Worm (Caenorhabditis elegans) whole organism, L2 larva: ENCODE measurements around the gene srd-3.

ENCODE experiments used
- F13H6.1 ChIP-seq: sonication (generic microtip); optimal IDR thresholded peaks from 2 replicates; lab custom pipeline; 2016; ENCODE audit warnings: missing genetic modification characterization, missing compliant biosample characterization
- R02D3.7 ChIP-seq: fragments of 150-350 bp; optimal IDR thresholded peaks from 2 replicates; lab custom pipeline; 2014; ENCODE audit warnings: missing biosample characterization, missing genetic modification characterization
- alr-1 ChIP-seq: fragments of 150-350 bp; optimal IDR thresholded peaks from 2 replicates; lab custom pipeline; 2014; ENCODE audit warnings: missing biosample characterization, missing genetic modification characterization
- ceh-16 ChIP-seq: fragments of 150-350 bp; optimal IDR thresholded peaks from 2 replicates; lab custom pipeline; 2014; ENCODE audit warnings: missing biosample characterization, missing genetic modification characterization
- ceh-82 ChIP-seq: fragments of 150-350 bp; optimal IDR thresholded peaks from 2 replicates; lab custom pipeline; 2014; ENCODE audit warnings: missing biosample characterization, missing genetic modification characterization
- crh-2 ChIP-seq: sonication (generic microtip); optimal IDR thresholded peaks from 2 replicates; lab custom pipeline; 2017; ENCODE audit warnings: missing biosample characterization, missing genetic modification characterization
- dmd-4 ChIP-seq: sonication (generic microtip); optimal IDR thresholded peaks from 2 replicates; lab custom pipeline; 2017; ENCODE audit warnings: missing biosample characterization, missing genetic modification characterization
- elt-1 ChIP-seq: fragments of 150-350 bp; optimal IDR thresholded peaks from 2 replicates; lab custom pipeline; 2014; ENCODE audit warnings: missing biosample characterization, missing genetic modification characterization
- elt-3 ChIP-seq: sonication (generic microtip); optimal IDR thresholded peaks from 2 replicates; lab custom pipeline; 2017; ENCODE audit warnings: missing biosample characterization, missing genetic modification characterization
- gmeb-1 ChIP-seq: fragments of 150-350 bp; optimal IDR thresholded peaks from 2 replicates; lab custom pipeline; 2014; ENCODE audit warnings: missing biosample characterization, missing genetic modification characterization
- lin-11 ChIP-seq: fragments of 150-350 bp; sonication (generic microtip); optimal IDR thresholded peaks from 2 replicates; lab custom pipeline; 2014; ENCODE audit warnings: missing biosample characterization, missing genetic modification characterization, inconsistent platforms, mixed read lengths
- lin-13 ChIP-seq: fragments of 150-350 bp; optimal IDR thresholded peaks from 2 replicates; lab custom pipeline; 2014; ENCODE audit warnings: missing biosample characterization, missing genetic modification reagents, missing genetic modification characterization
- lin-39 ChIP-seq: fragments of 150-350 bp; optimal IDR thresholded peaks from 2 replicates; lab custom pipeline; 2014; ENCODE audit warnings: missing biosample characterization, missing genetic modification reagents, missing genetic modification characterization
- lsy-2 ChIP-seq, 2 experiments: fragments of 150-350 bp in 1 of 2; sonication (generic microtip) in 1 of 2; optimal IDR thresholded peaks; 2 replicates each; lab custom pipeline; 2014 to 2017; ENCODE audit warnings: missing biosample characterization in 2 of 2, missing genetic modification characterization in 2 of 2
- mab-5 ChIP-seq: fragments of 150-350 bp; optimal IDR thresholded peaks from 2 replicates; lab custom pipeline; 2014; ENCODE audit warnings: missing biosample characterization, missing genetic modification characterization
- mbf-1 ChIP-seq: sonication (generic microtip); optimal IDR thresholded peaks from 2 replicates; lab custom pipeline; 2017; ENCODE audit warnings: missing biosample characterization, missing genetic modification characterization
- mdl-1 ChIP-seq, 2 experiments: fragments of 150-350 bp in 1 of 2; sonication (generic microtip) in 1 of 2; optimal IDR thresholded peaks; 2 replicates each; lab custom pipeline; 2017; ENCODE audit warnings: missing biosample characterization in 2 of 2, missing genetic modification characterization in 2 of 2
- nhr-10 ChIP-seq: sonication (generic microtip); optimal IDR thresholded peaks from 2 replicates; lab custom pipeline; 2017; ENCODE audit warnings: missing biosample characterization, missing genetic modification characterization
- nhr-12 ChIP-seq: fragments of 150-350 bp; optimal IDR thresholded peaks from 2 replicates; lab custom pipeline; 2014; ENCODE audit warnings: missing biosample characterization, missing genetic modification characterization
- nhr-129 ChIP-seq: fragments of 150-350 bp; optimal IDR thresholded peaks from 2 replicates; lab custom pipeline; 2014; ENCODE audit warnings: missing biosample characterization, missing genetic modification characterization
- nhr-23 ChIP-seq: fragments of 150-350 bp; optimal IDR thresholded peaks from 2 replicates; lab custom pipeline; 2014; ENCODE audit warnings: missing biosample characterization, missing genetic modification reagents, missing genetic modification characterization
- nhr-237 ChIP-seq: fragments of 150-350 bp; optimal IDR thresholded peaks from 2 replicates; lab custom pipeline; 2014; ENCODE audit warnings: missing biosample characterization, missing genetic modification characterization
- nhr-6 ChIP-seq: fragments of 150-350 bp; optimal IDR thresholded peaks from 2 replicates; lab custom pipeline; 2014; ENCODE audit warnings: missing biosample characterization, missing genetic modification characterization
- nhr-77 ChIP-seq: fragments of 150-350 bp; optimal IDR thresholded peaks from 2 replicates; lab custom pipeline; 2014; ENCODE audit warnings: missing biosample characterization, missing genetic modification characterization
- skn-1 ChIP-seq: sonication (generic microtip); optimal IDR thresholded peaks from 2 replicates; lab custom pipeline; 2017; ENCODE audit warnings: missing biosample characterization, missing genetic modification characterization
- sma-3 ChIP-seq: sonication (generic microtip); optimal IDR thresholded peaks from 2 replicates; lab custom pipeline; 2016; ENCODE audit warnings: missing genetic modification reagents, missing genetic modification characterization, missing compliant biosample characterization
- snpc-4 ChIP-seq: fragments of 150-350 bp; optimal IDR thresholded peaks from 2 replicates; lab custom pipeline; 2014; ENCODE audit warnings: missing biosample characterization, missing genetic modification characterization
- unc-39 ChIP-seq: fragments of 150-350 bp; optimal IDR thresholded peaks from 2 replicates; lab custom pipeline; 2014; ENCODE audit warnings: missing biosample characterization, missing genetic modification characterization
- unc-55 ChIP-seq: fragments of 150-350 bp; sonication (generic microtip); optimal IDR thresholded peaks from 3 replicates; lab custom pipeline; 2014; ENCODE audit warnings: missing biosample characterization, missing genetic modification reagents, missing genetic modification characterization
- unc-62 ChIP-seq: fragments of 150-350 bp; optimal IDR thresholded peaks from 2 replicates; lab custom pipeline; 2014; ENCODE audit warnings: missing biosample characterization, missing genetic modification reagents, missing genetic modification characterization
- zag-1 ChIP-seq: fragments of 150-350 bp; optimal IDR thresholded peaks from 2 replicates; lab custom pipeline; 2014; ENCODE audit warnings: missing biosample characterization, missing genetic modification characterization
- ztf-1 ChIP-seq: fragments of 200-800 bp; sonication (Bioruptor generic); conservative IDR thresholded peaks from 2 replicates; pipeline ENCODE4 v1.3.6; 2022; ENCODE audit warnings: missing genetic modification characterization, missing compliant biosample characterization

srd-3 gene

DNA sequence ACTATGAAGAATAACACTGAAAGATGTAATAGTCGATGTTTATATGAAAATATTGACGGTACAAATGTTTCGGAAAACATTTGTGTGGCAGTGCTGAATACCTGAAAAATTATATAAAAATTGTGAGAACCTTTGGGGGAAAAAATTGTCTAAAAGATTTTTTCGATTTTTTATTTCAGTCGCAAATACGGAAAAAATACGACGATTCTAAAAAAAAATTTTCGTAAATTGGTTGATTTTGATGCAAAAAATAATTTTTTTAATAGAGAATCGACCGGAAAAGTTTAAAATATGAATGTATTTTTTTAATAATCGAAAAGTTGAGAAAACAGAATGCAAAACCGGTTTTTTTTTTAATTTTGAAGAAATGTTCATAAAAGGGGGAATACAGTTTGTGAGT is 33.7 kb downstream of the srd-3 start, which contains the start of gene C50D2.7:
Gene C50D2.7 (minus strand): TSS at position 101 of the 400 bp plus-strand sequence.
- no peak for TF ChIP-seq skn-1
- TF ChIP-seq nhr-6 (tag; lab: Kevin White, UChicago), result no peak
- no peak for TF ChIP-seq lin-39 (tag; lab: Kevin White, UChicago)
- TF ChIP-seq lin-13, result no peak
- no peak for TF ChIP-seq alr-1 (tag; lab: Kevin White, UChicago)
- no peak for TF ChIP-seq zag-1 (tag; lab: Kevin White, UChicago)
- no peak for TF ChIP-seq nhr-12 (tag; lab: Kevin White, UChicago)
- TF ChIP-seq sma-3 (GFP tag; lab: Kevin White, UChicago), result no peak
- no peak for TF ChIP-seq elt-3 (tag; lab: Kevin White, UChicago)
- no peak for TF ChIP-seq nhr-23 (tag; lab: Kevin White, UChicago)
- TF ChIP-seq mab-5, result no peak

DNA sequence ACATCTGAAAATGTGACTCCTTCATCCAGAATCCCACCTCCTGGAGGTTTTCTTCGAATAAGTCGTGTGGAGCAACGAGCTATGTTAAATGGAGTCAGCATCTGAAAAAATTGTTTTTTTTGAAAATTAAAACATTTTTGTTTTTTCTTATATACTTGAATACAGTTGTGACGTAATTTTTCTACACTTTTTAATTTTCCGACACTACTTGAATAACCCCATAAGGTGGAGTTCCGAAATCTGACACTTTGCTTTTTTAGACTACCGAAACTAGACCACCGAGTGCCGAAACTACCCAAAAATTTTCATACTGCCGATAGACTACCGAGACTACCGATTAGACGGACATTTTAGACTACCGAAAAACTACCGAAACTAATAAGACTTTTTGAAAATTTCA is 37.4 kb downstream of the srd-3 start, which contains the start of gene mcat-1:
Gene mcat-1 (minus strand): TSS at position 101 of the 400 bp plus-strand sequence.
- TF ChIP-seq nhr-10 (tag; lab: Kevin White, UChicago), result no peak
- TF ChIP-seq ceh-82 (tag; lab: Kevin White, UChicago), result no peak
- no peak for TF ChIP-seq unc-39 (tag; lab: Kevin White, UChicago)
- no peak for TF ChIP-seq snpc-4 (tag; lab: Kevin White, UChicago)
- TF ChIP-seq zag-1 (tag; lab: Kevin White, UChicago), result no peak
- TF ChIP-seq crh-2 (tag; lab: Kevin White, UChicago), result no peak
- TF ChIP-seq nhr-6 (tag; lab: Kevin White, UChicago), result no peak
- no peak for TF ChIP-seq ztf-1 (GFP tag; lab: Robert Waterston, UW)
- no peak for TF ChIP-seq elt-1
- no peak for TF ChIP-seq dmd-4 (tag; lab: Kevin White, UChicago)

DNA sequence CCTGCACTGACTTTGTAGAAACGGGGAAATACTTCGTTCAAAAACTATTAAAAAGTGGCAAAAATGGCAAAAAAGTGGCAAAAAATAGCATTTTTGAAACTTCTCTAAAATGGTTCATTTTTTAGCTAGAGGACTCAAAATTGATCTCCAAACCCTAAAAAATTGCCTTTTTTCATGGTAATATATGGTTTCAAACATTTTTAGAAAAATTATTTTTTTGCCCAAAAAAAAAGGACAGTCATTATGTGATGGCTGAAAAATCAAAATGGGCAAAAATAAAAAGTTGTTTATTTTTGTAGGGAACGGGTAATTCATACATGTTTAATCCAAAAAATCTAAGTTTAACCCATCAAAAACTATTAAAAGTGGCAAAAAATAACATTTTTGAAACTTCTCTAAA is 40.9 kb downstream of the srd-3 start:
- TF ChIP-seq unc-55 (GFP tag; lab: Kevin White, UChicago) (no peak), nhr-129 (tag; lab: Kevin White, UChicago) (no peak), mdl-1 (tag; optimal IDR thresholded peaks at IDR 0.05; lab: Kevin White, UChicago) (no peak), nhr-77 (tag; lab: Kevin White, UChicago) (no peak), F13H6.1 (tag; lab: Kevin White, UChicago) (no peak), ztf-1 (GFP tag; lab: Robert Waterston, UW) (no peak), mbf-1 (no peak), ceh-82 (tag; lab: Kevin White, UChicago) (no peak)

DNA sequence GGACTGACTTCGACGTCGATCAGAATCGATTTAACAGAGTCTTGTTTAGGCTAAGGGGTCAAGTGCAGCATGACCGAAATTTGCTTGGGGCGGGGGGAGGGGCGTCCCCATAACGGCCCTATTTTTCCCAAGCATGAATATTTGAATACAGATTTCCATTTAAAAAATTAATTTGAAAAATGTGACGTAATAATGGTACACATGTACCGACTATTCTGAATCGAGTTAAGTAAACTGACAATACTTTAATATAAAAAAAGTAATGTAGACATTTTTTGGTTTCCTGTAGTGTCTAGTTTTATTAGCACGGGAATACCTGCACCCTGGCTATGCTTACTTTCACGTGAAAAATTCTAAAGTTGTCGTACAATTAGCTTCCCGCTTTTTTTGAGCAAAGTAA is 42.0 kb downstream of the srd-3 start:
- TF ChIP-seq mbf-1, result no peak
- no peak for TF ChIP-seq lsy-2 (tag; optimal IDR thresholded peaks at IDR 0.05; lab: Kevin White, UChicago)
- TF ChIP-seq snpc-4 (tag; lab: Kevin White, UChicago), result no peak
- TF ChIP-seq R02D3.7, result no peak
- TF ChIP-seq mdl-1 (tag; optimal IDR thresholded peaks at IDR 0.05; lab: Kevin White, UChicago), result no peak
- no peak for TF ChIP-seq nhr-237 (tag; lab: Kevin White, UChicago)
- TF ChIP-seq gmeb-1, result no peak

- no peak for TF ChIP-seq R02D3.7
- TF ChIP-seq lin-11 (tag; lab: Kevin White, UChicago), result no peak
- no peak for TF ChIP-seq unc-62 (GFP tag; lab: Kevin White, UChicago)
- TF ChIP-seq ztf-1 (GFP tag; lab: Robert Waterston, UW), result no peak
- no peak for TF ChIP-seq mab-5
Observed at ce11 chrII:84134-84533, 44.7 kb downstream of the srd-3 start, which contains the start of gene C50D2.6. TSS of gene C50D2.6 (plus strand) at chrII:84434.

DNA sequence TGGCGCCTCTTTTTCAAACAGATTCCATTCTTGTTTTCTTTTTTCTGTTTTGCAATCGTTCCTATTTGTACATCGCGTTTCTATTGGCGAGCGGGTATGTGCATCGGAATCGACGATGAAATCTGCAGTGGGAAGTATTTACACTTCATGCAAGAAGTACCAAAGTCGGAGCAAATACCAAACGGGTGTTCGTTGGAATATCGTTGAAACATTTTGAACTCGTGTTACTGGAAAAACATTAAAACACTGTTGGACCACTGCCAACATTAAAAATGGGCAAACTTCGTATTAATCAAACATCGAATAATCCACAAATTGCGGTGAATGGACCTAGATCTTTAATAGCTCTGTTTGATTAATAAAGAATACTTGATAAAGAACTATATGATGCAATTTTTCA is 49.7 kb downstream of the srd-3 start, which contains the start of gene C23H3.9:
Gene C23H3.9 (minus strand): TSS at position 101 of the 400 bp plus-strand sequence.
- no peak for TF ChIP-seq crh-2 (tag; lab: Kevin White, UChicago)
- no peak for TF ChIP-seq ceh-16 (tag; lab: Kevin White, UChicago)
- TF ChIP-seq nhr-10 (tag; lab: Kevin White, UChicago), result no peak
- TF ChIP-seq mbf-1, result no peak
- no peak for TF ChIP-seq mdl-1 (tag; optimal IDR thresholded peaks at IDR 0.05; lab: Kevin White, UChicago)
- no peak for TF ChIP-seq F13H6.1 (tag; lab: Kevin White, UChicago)
- no peak for TF ChIP-seq nhr-77 (tag; lab: Kevin White, UChicago)
- TF ChIP-seq elt-1, result no peak
- TF ChIP-seq lin-11 (tag; lab: Kevin White, UChicago), result no peak
